Worm (Caenorhabditis elegans): ENCODE measurements around the gene hpo-26.
A peak's percentile ranks its signal among the peaks of the same experiment; 100 is the strongest.
"Not testable (repeated sequence)": the region's sequence is repeated elsewhere in the genome, so short reads cannot be mapped to it uniquely, and the experiment has no call there.

hpo-26 gene

ce11 chrV:6533030-6533429 is at the start of gene hpo-26:
Gene hpo-26, minus strand, starts transcription at chrV:6533060.
- TF ChIP-seq ref-1 (GFP tag; conservative IDR thresholded peaks at IDR 0.05) (no peak), med-1 (GFP tag; optimal IDR thresholded peaks at IDR 0.05; ENCODE audit: insufficient read depth) (no peak), klf-2 (GFP tag; conservative IDR thresholded peaks at IDR 0.05) (no peak), cog-1 (tag; optimal IDR thresholded peaks at IDR 0.05) (no peak), tab-1 (GFP tag; IDR thresholded peaks at IDR 0.05) (no peak), flt-1 (GFP tag; IDR thresholded peaks at IDR 0.05) (no peak), T22C8.4 (GFP tag; IDR thresholded peaks at IDR 0.05) (no peak), ztf-29 (GFP tag; IDR thresholded peaks at IDR 0.05) (no peak), ztf-23 (GFP tag; IDR thresholded peaks at IDR 0.05) (no peak)

- TF ChIP-seq flt-1 (GFP tag; IDR thresholded peaks at IDR 0.05); cog-1 (tag; optimal IDR thresholded peaks at IDR 0.05); klf-2 (GFP tag; conservative IDR thresholded peaks at IDR 0.05): not testable (repeated sequence)
Observed at ce11 chrV:6581762-6582161, 48.9 kb upstream of the hpo-26 start, which contains the start of gene ZK1055.4. Gene ZK1055.4, plus strand, starts transcription at chrV:6582062.

DNA sequence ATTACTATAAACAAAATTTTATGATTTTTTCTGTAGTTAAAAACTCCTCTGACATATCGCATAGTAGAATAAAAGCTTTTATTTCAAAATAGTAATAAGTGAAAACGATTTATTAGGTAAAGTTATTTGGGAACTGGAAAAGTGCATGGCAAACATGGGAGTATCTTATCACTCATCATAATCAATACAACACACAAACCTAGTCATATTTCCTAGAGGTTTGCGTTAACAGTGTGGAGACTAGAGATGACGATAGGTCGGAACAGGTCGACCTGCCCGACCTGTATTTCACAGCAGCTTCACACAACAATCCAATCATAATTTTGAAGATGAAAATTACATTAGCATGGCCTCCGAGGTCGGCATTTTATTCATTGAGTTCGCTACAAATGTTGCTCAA is 47.1 kb upstream of the hpo-26 start, which contains the start of gene EGAP9.3:
Gene EGAP9.3 (minus strand): TSS at position 131 of the 400 bp plus-strand sequence.
- TF ChIP-seq cog-1 (tag; optimal IDR thresholded peaks at IDR 0.05): no peak
- no peak for TF ChIP-seq klf-2 (GFP tag; conservative IDR thresholded peaks at IDR 0.05)
- TF ChIP-seq tab-1 (GFP tag; IDR thresholded peaks at IDR 0.05): no peak
- no peak for TF ChIP-seq ztf-23 (GFP tag; IDR thresholded peaks at IDR 0.05)
- no peak for TF ChIP-seq ztf-29 (GFP tag; IDR thresholded peaks at IDR 0.05)

DNA sequence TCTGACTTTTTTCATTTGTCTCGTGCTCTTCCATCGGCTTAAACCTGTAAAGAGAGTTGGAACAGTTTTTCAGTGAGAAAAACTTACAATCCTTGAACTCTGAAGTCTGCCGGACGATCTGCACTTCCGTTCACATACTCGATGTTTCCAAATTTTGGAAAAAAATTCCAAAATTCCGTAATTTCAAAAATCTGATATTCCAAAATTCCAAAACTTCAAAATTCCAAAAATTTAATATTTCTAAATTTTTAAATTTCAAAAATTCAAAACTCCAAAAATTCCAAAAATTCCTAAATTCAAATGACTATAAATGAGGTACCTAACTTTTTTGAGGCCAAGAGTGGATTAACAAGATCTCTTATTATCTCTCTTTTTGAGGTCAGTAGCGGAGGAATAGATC is 43.7 kb upstream of the hpo-26 start, which contains the start of gene EGAP9.4:
Gene EGAP9.4 (plus strand): TSS at position 301 of the 400 bp plus-strand sequence.
- no peak for TF ChIP-seq med-1 (GFP tag; optimal IDR thresholded peaks at IDR 0.05; ENCODE audit: insufficient read depth)
- TF ChIP-seq tab-1 (GFP tag; IDR thresholded peaks at IDR 0.05): no peak
- TF ChIP-seq ztf-23 (GFP tag; IDR thresholded peaks at IDR 0.05): no peak
- TF ChIP-seq ref-1 (GFP tag; conservative IDR thresholded peaks at IDR 0.05): no peak
- TF ChIP-seq flt-1 (GFP tag; IDR thresholded peaks at IDR 0.05): no peak

ce11 chrV:6575406-6576130 is 42.7 kb upstream of the hpo-26 start, which contains the start of gene fut-2:
Gene fut-2, minus strand, starts transcription at chrV:6575890.
- TF ChIP-seq ztf-29 (GFP tag; IDR thresholded peaks at IDR 0.05) (no peak), T22C8.4 (GFP tag; IDR thresholded peaks at IDR 0.05) (no peak), med-1 (GFP tag; optimal IDR thresholded peaks at IDR 0.05; ENCODE audit: insufficient read depth) (no peak), ref-1 (GFP tag; conservative IDR thresholded peaks at IDR 0.05) (no peak), cog-1 (tag; optimal IDR thresholded peaks at IDR 0.05) (no peak), tab-1 (GFP tag; IDR thresholded peaks at IDR 0.05) (no peak), flt-1 (GFP tag; IDR thresholded peaks at IDR 0.05) (no peak), klf-2 (GFP tag; conservative IDR thresholded peaks at IDR 0.05) (no peak), ztf-23 (GFP tag; IDR thresholded peaks at IDR 0.05) (no peak)

DNA sequence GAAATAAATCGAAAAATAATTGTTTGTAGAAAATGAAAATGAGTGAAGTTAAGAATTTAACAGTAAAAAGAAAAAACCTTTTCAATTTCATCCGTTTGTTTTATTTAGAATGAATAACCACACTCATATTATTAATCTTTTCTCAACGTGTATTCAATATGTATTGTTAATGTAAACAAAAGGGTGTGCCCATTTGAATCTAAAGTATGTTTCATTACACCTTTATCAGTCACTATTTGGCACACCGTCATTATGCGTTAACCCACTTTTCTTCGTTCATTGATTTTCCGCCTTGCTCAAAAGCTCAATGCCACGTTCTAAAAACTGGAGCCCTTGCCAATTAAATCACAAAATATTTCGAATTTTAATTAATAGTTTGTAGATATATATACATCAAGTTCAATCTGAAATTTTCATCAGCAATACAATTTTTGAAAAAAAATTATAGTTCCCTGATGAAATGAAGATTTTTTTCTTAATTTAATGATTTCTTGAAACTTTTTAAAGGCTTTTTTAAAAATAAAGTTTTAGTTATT is 33.1 kb upstream of the hpo-26 start, which contains the start of gene K04A8.1:
Gene K04A8.1 (plus strand): TSS at position 486 of the 536 bp plus-strand sequence.
- no peak for TF ChIP-seq ztf-29 (GFP tag; IDR thresholded peaks at IDR 0.05)
- no peak for TF ChIP-seq flt-1 (GFP tag; IDR thresholded peaks at IDR 0.05)
- no peak for TF ChIP-seq med-1 (GFP tag; optimal IDR thresholded peaks at IDR 0.05; ENCODE audit: insufficient read depth)
- TF ChIP-seq T22C8.4 (GFP tag; IDR thresholded peaks at IDR 0.05): no peak
- TF ChIP-seq tab-1 (GFP tag; IDR thresholded peaks at IDR 0.05): no peak
- TF ChIP-seq klf-2 (GFP tag; conservative IDR thresholded peaks at IDR 0.05): no peak
- TF ChIP-seq ztf-23 (GFP tag; IDR thresholded peaks at IDR 0.05): no peak
- no peak for TF ChIP-seq ref-1 (GFP tag; conservative IDR thresholded peaks at IDR 0.05)
- TF ChIP-seq cog-1 (tag; optimal IDR thresholded peaks at IDR 0.05): no peak

- no peak for TF ChIP-seq ztf-29 (GFP tag; IDR thresholded peaks at IDR 0.05)
- no peak for TF ChIP-seq T22C8.4 (GFP tag; IDR thresholded peaks at IDR 0.05)
- TF ChIP-seq med-1 (GFP tag; optimal IDR thresholded peaks at IDR 0.05; ENCODE audit: insufficient read depth): no peak
- no peak for TF ChIP-seq tab-1 (GFP tag; IDR thresholded peaks at IDR 0.05)
- no peak for TF ChIP-seq ref-1 (GFP tag; conservative IDR thresholded peaks at IDR 0.05)
- TF ChIP-seq cog-1 (tag; optimal IDR thresholded peaks at IDR 0.05): no peak
- no peak for TF ChIP-seq ztf-23 (GFP tag; IDR thresholded peaks at IDR 0.05)
- no peak for TF ChIP-seq flt-1 (GFP tag; IDR thresholded peaks at IDR 0.05)
Observed at ce11 chrV:6561592-6561991, 28.7 kb upstream of the hpo-26 start, which contains the start of gene spp-19. Gene spp-19, minus strand, starts transcription at chrV:6561692.

- no peak for TF ChIP-seq T22C8.4 (GFP tag; IDR thresholded peaks at IDR 0.05)
- TF ChIP-seq ztf-29 (GFP tag; IDR thresholded peaks at IDR 0.05): 0 out of 2 replicates have a peak, but pooled peaks have one; percentile 12
Observed at ce11 chrV:6559585-6559984, 26.7 kb upstream of the hpo-26 start.

DNA sequence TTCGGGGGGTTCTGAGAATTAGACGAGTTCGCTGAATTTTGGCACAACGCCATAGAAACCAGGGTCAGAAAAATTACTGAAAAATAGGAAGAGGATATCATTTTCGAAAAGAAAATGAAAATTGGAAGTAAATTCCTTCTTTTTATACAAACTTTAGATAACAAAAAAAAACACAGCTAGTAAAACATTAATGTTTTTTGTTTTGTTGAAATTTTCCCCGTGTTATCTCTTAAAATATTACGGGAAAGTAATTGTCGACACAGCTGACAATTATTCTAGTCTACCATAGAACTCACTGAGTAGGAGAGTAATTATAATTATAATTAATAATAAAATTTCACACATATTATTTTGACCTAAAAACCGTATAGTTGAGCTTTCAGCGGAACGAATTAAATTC is 26.2 kb upstream of the hpo-26 start, which contains the start of gene spp-26:
Gene spp-26 (minus strand): TSS at position 101 of the 400 bp plus-strand sequence.
- no peak for TF ChIP-seq klf-2 (GFP tag; conservative IDR thresholded peaks at IDR 0.05)
- TF ChIP-seq ztf-29 (GFP tag; IDR thresholded peaks at IDR 0.05): no peak
- no peak for TF ChIP-seq med-1 (GFP tag; optimal IDR thresholded peaks at IDR 0.05; ENCODE audit: insufficient read depth)
- no peak for TF ChIP-seq ref-1 (GFP tag; conservative IDR thresholded peaks at IDR 0.05)

- TF ChIP-seq med-1 (GFP tag; optimal IDR thresholded peaks at IDR 0.05; ENCODE audit: insufficient read depth) (no peak), flt-1 (GFP tag; IDR thresholded peaks at IDR 0.05) (no peak), cog-1 (tag; optimal IDR thresholded peaks at IDR 0.05) (no peak), ztf-29 (GFP tag; IDR thresholded peaks at IDR 0.05) (no peak), klf-2 (GFP tag; conservative IDR thresholded peaks at IDR 0.05) (no peak), T22C8.4 (GFP tag; IDR thresholded peaks at IDR 0.05) (no peak), tab-1 (GFP tag; IDR thresholded peaks at IDR 0.05) (no peak), ref-1 (GFP tag; conservative IDR thresholded peaks at IDR 0.05) (no peak), ztf-23 (GFP tag; IDR thresholded peaks at IDR 0.05) (no peak)
Observed at ce11 chrV:6558103-6558502, 25.2 kb upstream of the hpo-26 start, which contains the start of gene spp-20. Gene spp-20, minus strand, starts transcription at chrV:6558203.

All from whole organism, midembryonic.